ENCODE assay signal across 2 fruit fly cellular contexts in genomic region chrX:9075641-9076324, dm6.
A peak's percentile ranks its signal among the peaks of the same experiment; 100 is the strongest.
TF ChIP-seq lines count a peak whose summit lies in the region.

No protein-coding gene starts in this region.

TF ChIP-seq in whole organism, embryonic, 481 proteins besides CTCF, POLR2A, EP300 and RAD21 (continued from another document):
- TF ChIP-seq CG10979 (tag; optimal IDR thresholded peaks at IDR 0.05; lab: Kevin White, UChicago): peak; percentile 8
- TF ChIP-seq sisA (GFP tag; IDR thresholded peaks at IDR 0.05; lab: Robert Waterston, UW): 0 out of 2 replicates have a peak, but pooled peaks have one; percentile 10
- no peak for TF ChIP-seq Meics (GFP tag; optimal IDR thresholded peaks at IDR 0.05; lab: Kevin White, UChicago)
- TF ChIP-seq Med (GFP tag; lab: Kevin White, UChicago): peak; percentile 73
- TF ChIP-seq btn (GFP tag; optimal IDR thresholded peaks at IDR 0.05; lab: Kevin White, UChicago): no peak
- peak; percentile 51; the same call in 1 of the 4 replicates for TF ChIP-seq chinmo (GFP tag; IDR thresholded peaks at IDR 0.05; lab: Robert Waterston, UW; ENCODE audit: partially characterized antibody)
- 0 out of 2 replicates have a peak, but pooled peaks have one; percentile 10 for TF ChIP-seq vvl (GFP tag; IDR thresholded peaks at IDR 0.05; lab: Robert Waterston, UW)
- TF ChIP-seq CG34422 (GFP tag; IDR thresholded peaks at IDR 0.05; lab: Robert Waterston, UW): no peak
- peak; percentile 30 for TF ChIP-seq CG17385 (GFP tag; optimal IDR thresholded peaks at IDR 0.05; lab: Kevin White, UChicago)
- peak; percentile 36 for TF ChIP-seq phol (tag; optimal IDR thresholded peaks at IDR 0.05; lab: Kevin White, UChicago)
- TF ChIP-seq ind (GFP tag; optimal IDR thresholded peaks at IDR 0.05; lab: Kevin White, UChicago): peak; percentile 7
- TF ChIP-seq CG11504 (tag; optimal IDR thresholded peaks at IDR 0.05; lab: Kevin White, UChicago): peak; percentile 52
- 0 out of 2 replicates have a peak, but pooled peaks have one; percentile 11 for TF ChIP-seq H2.0 (GFP tag; IDR thresholded peaks at IDR 0.05; lab: Robert Waterston, UW)
- no peak for TF ChIP-seq lab (GFP tag; optimal IDR thresholded peaks at IDR 0.05; lab: Kevin White, UChicago)
- peak; percentile 41; the same call in 1 of the 2 replicates for TF ChIP-seq CG31441 (GFP tag; IDR thresholded peaks at IDR 0.05; lab: Robert Waterston, UW)
- TF ChIP-seq sqz (GFP tag; optimal IDR thresholded peaks at IDR 0.05; lab: Kevin White, UChicago): peak; percentile 22
- TF ChIP-seq CG15269 (tag; optimal IDR thresholded peaks at IDR 0.05; lab: Kevin White, UChicago): peak; percentile 5
- TF ChIP-seq chif (GFP tag; optimal IDR thresholded peaks at IDR 0.05; lab: Kevin White, UChicago): peak in 1 of 2 experiments; percentile 16
- TF ChIP-seq CG7839 (tag; optimal IDR thresholded peaks at IDR 0.05; lab: Kevin White, UChicago): peak; percentile 26
- peak; percentile 35 for TF ChIP-seq CG2678 (tag; optimal IDR thresholded peaks at IDR 0.05; lab: Kevin White, UChicago)
- TF ChIP-seq fd96Cb (tag; optimal IDR thresholded peaks at IDR 0.05; lab: Kevin White, UChicago): peak; percentile 11
- TF ChIP-seq D (optimal IDR thresholded peaks at IDR 0.05; lab: Kevin White, UChicago): no peak
- peak; percentile 22 for TF ChIP-seq D (GFP tag; optimal IDR thresholded peaks at IDR 0.05; lab: Kevin White, UChicago)
- no peak for TF ChIP-seq H15 (GFP tag; IDR thresholded peaks at IDR 0.05; lab: Robert Waterston, UW)
- TF ChIP-seq Drgx (GFP tag; IDR thresholded peaks at IDR 0.05; lab: Robert Waterston, UW): peak; percentile 41; the same call in 1 of the 2 replicates
- TF ChIP-seq CG30403 (GFP tag; optimal IDR thresholded peaks at IDR 0.05; lab: Kevin White, UChicago): peak; percentile 32
- peak; percentile 12 for TF ChIP-seq Xbp1 (GFP tag; optimal IDR thresholded peaks at IDR 0.05; lab: Kevin White, UChicago)
- TF ChIP-seq Sox100B (GFP tag; optimal IDR thresholded peaks at IDR 0.05; lab: Kevin White, UChicago): peak; percentile 57
- peak; percentile 2 for TF ChIP-seq odd (GFP tag; optimal IDR thresholded peaks at IDR 0.05; lab: Kevin White, UChicago)
- TF ChIP-seq Atf3 (GFP tag; optimal IDR thresholded peaks at IDR 0.05; lab: Kevin White, UChicago): peak; percentile 51
- no peak for TF ChIP-seq CG13894 (tag; optimal IDR thresholded peaks at IDR 0.05; lab: Kevin White, UChicago)
- TF ChIP-seq CG7372 (GFP tag; IDR thresholded peaks at IDR 0.05; lab: Robert Waterston, UW): peak; percentile 33; the same call in 1 of the 2 replicates
- 0 out of 2 replicates have a peak, but pooled peaks have one; percentile 5 for TF ChIP-seq Xrp1 (GFP tag; IDR thresholded peaks at IDR 0.05; lab: Robert Waterston, UW)
- TF ChIP-seq Usf (GFP tag; optimal IDR thresholded peaks at IDR 0.05; lab: Kevin White, UChicago): no peak
- TF ChIP-seq CG7556 (GFP tag; optimal IDR thresholded peaks at IDR 0.05; lab: Kevin White, UChicago): peak; percentile 18
- peak; percentile 9 for TF ChIP-seq Hr3 (GFP tag; optimal IDR thresholded peaks at IDR 0.05; lab: Kevin White, UChicago)
- TF ChIP-seq zen (tag; optimal IDR thresholded peaks at IDR 0.05; lab: Kevin White, UChicago): no peak
- 0 out of 2 replicates have a peak, but pooled peaks have one; percentile 11 for TF ChIP-seq Ptx1 (GFP tag; IDR thresholded peaks at IDR 0.05; lab: Robert Waterston, UW)
- TF ChIP-seq gem (tag; optimal IDR thresholded peaks at IDR 0.05; lab: Kevin White, UChicago): peak; percentile 30
- TF ChIP-seq CG17361 (GFP tag; IDR thresholded peaks at IDR 0.05; lab: Robert Waterston, UW): peak; percentile 50; the same call in 1 of the 3 replicates
- TF ChIP-seq hkb (optimal IDR thresholded peaks at IDR 0.05; lab: Kevin White, UChicago): no peak
- TF ChIP-seq hkb (GFP tag; IDR thresholded peaks at IDR 0.05; lab: Robert Waterston, UW): peak; percentile 36; the same call in 1 of the 2 replicates
- TF ChIP-seq gcm2 (GFP tag; optimal IDR thresholded peaks at IDR 0.05; lab: Kevin White, UChicago): no peak
- TF ChIP-seq CG12391 (tag; optimal IDR thresholded peaks at IDR 0.05; lab: Kevin White, UChicago): peak; percentile 11
- no peak for TF ChIP-seq CG8765 (GFP tag; IDR thresholded peaks at IDR 0.05; lab: Robert Waterston, UW)
- TF ChIP-seq row (GFP tag; IDR thresholded peaks at IDR 0.05; lab: Robert Waterston, UW): 0 out of 3 replicates have a peak, but pooled peaks have one; percentile 23
- 0 out of 3 replicates have a peak, but pooled peaks have one; percentile 30 for TF ChIP-seq dysf (GFP tag; IDR thresholded peaks at IDR 0.05; lab: Robert Waterston, UW)
- TF ChIP-seq CG3065 (GFP tag; optimal IDR thresholded peaks at IDR 0.05; lab: Kevin White, UChicago): no peak

TF ChIP-seq in whole organism, prepupa, 60 proteins besides CTCF, POLR2A, EP300 and RAD21 (continued from another document):
- TF ChIP-seq Eip75B (GFP tag; optimal IDR thresholded peaks at IDR 0.05; lab: Kevin White, UChicago) (peak; percentile 71), CG32006 (GFP tag; optimal IDR thresholded peaks at IDR 0.05; lab: Kevin White, UChicago) (peak; percentile 74), fd85E (GFP tag; optimal IDR thresholded peaks at IDR 0.05; lab: Kevin White, UChicago) (no peak), CG11902 (GFP tag; optimal IDR thresholded peaks at IDR 0.05; lab: Kevin White, UChicago) (peak; percentile 53), net (GFP tag; optimal IDR thresholded peaks at IDR 0.05; lab: Kevin White, UChicago) (peak; percentile 78), Hr39 (GFP tag; optimal IDR thresholded peaks at IDR 0.05; lab: Kevin White, UChicago) (peak; percentile 66), dsx (GFP tag; optimal IDR thresholded peaks at IDR 0.05; lab: Kevin White, UChicago; ENCODE audit: poor library complexity, severe bottlenecking) (no peak), CG3032 (tag; optimal IDR thresholded peaks at IDR 0.05; lab: Kevin White, UChicago) (peak; percentile 42), fd59A (GFP tag; optimal IDR thresholded peaks at IDR 0.05; lab: Kevin White, UChicago) (peak; percentile 34), CG1621 (tag; optimal IDR thresholded peaks at IDR 0.05; lab: Kevin White, UChicago) (no peak), Hr4 (GFP tag; optimal IDR thresholded peaks at IDR 0.05; lab: Kevin White, UChicago) (peak; percentile 66), acj6 (GFP tag; optimal IDR thresholded peaks at IDR 0.05; lab: Kevin White, UChicago) (peak; percentile 67), Ets21C (GFP tag; optimal IDR thresholded peaks at IDR 0.05; lab: Kevin White, UChicago) (peak; percentile 42), CG6163 (GFP tag; IDR thresholded peaks at IDR 0.05; lab: Robert Waterston, UW) (peak; percentile 38; the same call in 1 of the 3 replicates), fkh (GFP tag; optimal IDR thresholded peaks at IDR 0.05; lab: Kevin White, UChicago) (no peak), CG6276 (GFP tag; optimal IDR thresholded peaks at IDR 0.05; lab: Kevin White, UChicago) (peak; percentile 58), Sox15 (GFP tag; optimal IDR thresholded peaks at IDR 0.05; lab: Kevin White, UChicago) (peak; percentile 61), spab (GFP tag; optimal IDR thresholded peaks at IDR 0.05; lab: Kevin White, UChicago) (peak; percentile 32), esn (GFP tag; optimal IDR thresholded peaks at IDR 0.05; lab: Kevin White, UChicago) (peak; percentile 73), Gug (GFP tag; IDR thresholded peaks at IDR 0.05; lab: Robert Waterston, UW) (no peak; the same call in 1 of the 2 replicates), CG8119 (GFP tag; IDR thresholded peaks at IDR 0.05; lab: Robert Waterston, UW) (peak; percentile 62; the same call in 2 of the 3 replicates), topi (GFP tag; optimal IDR thresholded peaks at IDR 0.05; lab: Kevin White, UChicago) (peak; percentile 70), Lpt (GFP tag; optimal IDR thresholded peaks at IDR 0.05; lab: Kevin White, UChicago) (peak; percentile 53), CG6854 (GFP tag; optimal IDR thresholded peaks at IDR 0.05; lab: Kevin White, UChicago) (no peak), CG10669 (GFP tag; optimal IDR thresholded peaks at IDR 0.05; lab: Kevin White, UChicago) (peak; percentile 40), achi (GFP tag; optimal IDR thresholded peaks at IDR 0.05; lab: Kevin White, UChicago) (peak; percentile 56), CG11294 (GFP tag; IDR thresholded peaks at IDR 0.05; lab: Robert Waterston, UW) (no peak), CG3919 (GFP tag; optimal IDR thresholded peaks at IDR 0.05; lab: Kevin White, UChicago) (peak; percentile 75), CG8319 (GFP tag; optimal IDR thresholded peaks at IDR 0.05; lab: Kevin White, UChicago) (peak; percentile 60), Hr38 (GFP tag; optimal IDR thresholded peaks at IDR 0.05; lab: Kevin White, UChicago) (no peak), Smox (GFP tag; optimal IDR thresholded peaks at IDR 0.05; lab: Kevin White, UChicago) (peak; percentile 66), Ets96B (tag; optimal IDR thresholded peaks at IDR 0.05; lab: Kevin White, UChicago) (no peak), svp (GFP tag; lab: Kevin White, UChicago) (peak; percentile 88), pdm3 (GFP tag; optimal IDR thresholded peaks at IDR 0.05; lab: Kevin White, UChicago) (peak; percentile 65), dac (GFP tag; optimal IDR thresholded peaks at IDR 0.05; lab: Kevin White, UChicago) (peak; percentile 27), CG6792 (GFP tag; optimal IDR thresholded peaks at IDR 0.05; lab: Kevin White, UChicago) (peak; percentile 54), lz (GFP tag; optimal IDR thresholded peaks at IDR 0.05; lab: Kevin White, UChicago) (peak; percentile 70), CG9139 (GFP tag; optimal IDR thresholded peaks at IDR 0.05; lab: Kevin White, UChicago) (peak; percentile 47), CG34406 (GFP tag; optimal IDR thresholded peaks at IDR 0.05; lab: Kevin White, UChicago) (peak; percentile 66)
